Worm (Caenorhabditis elegans) whole organism, L3 larva: ENCODE data around the gene col-149.

Source experiments
- R02D3.7 ChIP-seq: fragments of 150-350 bp; optimal IDR thresholded peaks from 2 replicates; lab custom pipeline; 2014; ENCODE audit warnings: missing biosample characterization, missing genetic modification characterization
- ZK546.5 ChIP-seq: sonication (generic microtip); optimal IDR thresholded peaks from 2 replicates; lab custom pipeline; 2017; ENCODE audit warnings: missing biosample characterization, missing genetic modification characterization
- aly-2 ChIP-seq: fragments of 150-350 bp; optimal IDR thresholded peaks from 2 replicates; lab custom pipeline; 2014; ENCODE audit warnings: missing biosample characterization, missing genetic modification characterization
- ceh-16 ChIP-seq: sonication (generic microtip); optimal IDR thresholded peaks from 2 replicates; lab custom pipeline; 2017; ENCODE audit warnings: missing biosample characterization, missing genetic modification characterization
- ceh-28 ChIP-seq: fragments of 150-350 bp; optimal IDR thresholded peaks from 2 replicates; lab custom pipeline; 2014; ENCODE audit warnings: missing biosample characterization, missing genetic modification reagents, missing genetic modification characterization
- ceh-82 ChIP-seq: fragments of 150-350 bp; optimal IDR thresholded peaks from 2 replicates; lab custom pipeline; 2014; ENCODE audit warnings: missing biosample characterization, missing genetic modification characterization
- ceh-9 ChIP-seq: sonication (generic microtip); optimal IDR thresholded peaks from 2 replicates; lab custom pipeline; 2018; ENCODE audit warnings: missing biosample characterization, missing genetic modification characterization
- daf-12 ChIP-seq: fragments of 150-350 bp; optimal IDR thresholded peaks from 2 replicates; lab custom pipeline; 2014; ENCODE audit warnings: missing biosample characterization, missing genetic modification reagents, missing genetic modification characterization
- egl-27 ChIP-seq: sonication (generic microtip); optimal IDR thresholded peaks from 4 replicates; lab custom pipeline; 2017; ENCODE audit warnings: missing biosample characterization, missing genetic modification reagents, missing genetic modification characterization
- egl-5 ChIP-seq: fragments of 150-350 bp; optimal IDR thresholded peaks from 2 replicates; lab custom pipeline; 2017; ENCODE audit warnings: missing biosample characterization, missing genetic modification reagents, missing genetic modification characterization, inconsistent platforms
- elt-2 ChIP-seq: sonication (generic microtip); optimal IDR thresholded peaks from 2 replicates; lab custom pipeline; 2016; ENCODE audit warnings: missing genetic modification reagents, mild to moderate bottlenecking, missing genetic modification characterization, missing compliant biosample characterization
- elt-3 ChIP-seq, 3 experiments: fragments of 150-350 bp in 1 of 3; sonication (generic microtip) in 2 of 3; optimal IDR thresholded peaks; 2 replicates in 2 of 3; 4 replicates in 1 of 3; lab custom pipeline; 2014 to 2017; ENCODE audit warnings: missing biosample characterization in 3 of 3, missing genetic modification characterization in 3 of 3
- eor-1 ChIP-seq, 2 experiments: fragments of 150-350 bp; optimal IDR thresholded peaks; 2 replicates each; lab custom pipeline; 2014 to 2018; ENCODE audit warnings: missing biosample characterization in 2 of 2, missing genetic modification characterization in 2 of 2
- fkh-10 ChIP-seq: sonication (generic microtip); optimal IDR thresholded peaks from 2 replicates; lab custom pipeline; 2017; ENCODE audit warnings: missing biosample characterization, missing genetic modification reagents, missing genetic modification characterization
- fkh-2 ChIP-seq: fragments of 150-350 bp; optimal IDR thresholded peaks from 2 replicates; lab custom pipeline; 2014; ENCODE audit warnings: missing biosample characterization, missing genetic modification reagents, missing genetic modification characterization
- fos-1 ChIP-seq: fragments of 150-350 bp; optimal IDR thresholded peaks from 2 replicates; lab custom pipeline; 2014; ENCODE audit warnings: missing biosample characterization, missing genetic modification characterization
- hmg-11 ChIP-seq: sonication (generic microtip); optimal IDR thresholded peaks from 2 replicates; lab custom pipeline; 2016; ENCODE audit warnings: missing genetic modification characterization, missing compliant biosample characterization
- jun-1 ChIP-seq: fragments of 150-350 bp; optimal IDR thresholded peaks from 2 replicates; lab custom pipeline; 2014; ENCODE audit warnings: missing biosample characterization, missing genetic modification reagents, missing genetic modification characterization
- lin-15B ChIP-seq: fragments of 150-350 bp; optimal IDR thresholded peaks from 2 replicates; lab custom pipeline; 2014; ENCODE audit warnings: missing biosample characterization, missing genetic modification characterization
- lin-39 ChIP-seq: fragments of 150-350 bp; optimal IDR thresholded peaks from 2 replicates; lab custom pipeline; 2018; ENCODE audit warnings: missing biosample characterization, missing genetic modification reagents, missing genetic modification characterization
- lsy-12 ChIP-seq: sonication (generic microtip); optimal IDR thresholded peaks from 2 replicates; lab custom pipeline; 2016; ENCODE audit warnings: mild to moderate bottlenecking, missing genetic modification characterization, missing compliant biosample characterization
- mdl-1 ChIP-seq: fragments of 150-350 bp; optimal IDR thresholded peaks from 2 replicates; lab custom pipeline; 2014; ENCODE audit warnings: missing biosample characterization, missing genetic modification characterization
- mml-1 ChIP-seq: fragments of 150-350 bp; sonication (generic microtip); optimal IDR thresholded peaks from 3 replicates; lab custom pipeline; 2014; ENCODE audit warnings: missing biosample characterization, missing genetic modification characterization
- nfya-1 ChIP-seq: sonication (generic microtip); optimal IDR thresholded peaks from 2 replicates; lab custom pipeline; 2017; ENCODE audit warnings: missing genetic modification characterization, mild to moderate bottlenecking, missing compliant biosample characterization, antibody characterized with exemption, moderate library complexity; ENCODE audit not compliant: insufficient read depth
- nhr-11 ChIP-seq: fragments of 150-350 bp; optimal IDR thresholded peaks from 2 replicates; lab custom pipeline; 2014; ENCODE audit warnings: missing biosample characterization, missing genetic modification characterization
- nhr-12 ChIP-seq: fragments of 150-350 bp; optimal IDR thresholded peaks from 2 replicates; lab custom pipeline; 2014; ENCODE audit warnings: missing biosample characterization, missing genetic modification characterization
- nhr-23 ChIP-seq: fragments of 150-350 bp; optimal IDR thresholded peaks from 2 replicates; lab custom pipeline; 2014; ENCODE audit warnings: missing biosample characterization, missing genetic modification reagents, missing genetic modification characterization
- nhr-237 ChIP-seq: fragments of 150-350 bp; optimal IDR thresholded peaks from 2 replicates; lab custom pipeline; 2014; ENCODE audit warnings: missing biosample characterization, missing genetic modification characterization
- nhr-25 ChIP-seq: sonication (generic microtip); optimal IDR thresholded peaks from 2 replicates; lab custom pipeline; 2017; ENCODE audit warnings: missing biosample characterization, missing genetic modification characterization
- nhr-28 ChIP-seq: fragments of 150-350 bp; optimal IDR thresholded peaks from 2 replicates; lab custom pipeline; 2014; ENCODE audit warnings: missing biosample characterization, missing genetic modification characterization
- nhr-43 ChIP-seq: sonication (generic microtip); optimal IDR thresholded peaks from 2 replicates; lab custom pipeline; 2016; ENCODE audit warnings: mild to moderate bottlenecking, missing genetic modification characterization, missing compliant biosample characterization; ENCODE audit not compliant: poor library complexity, severe bottlenecking
- nhr-67 ChIP-seq: fragments of 150-350 bp; optimal IDR thresholded peaks from 2 replicates; lab custom pipeline; 2014; ENCODE audit warnings: missing biosample characterization, missing genetic modification characterization
- nhr-76 ChIP-seq: fragments of 150-350 bp; sonication (generic microtip); optimal IDR thresholded peaks from 5 replicates; lab custom pipeline; 2014; ENCODE audit warnings: missing biosample characterization, missing genetic modification characterization
- nhr-77 ChIP-seq: fragments of 150-350 bp; optimal IDR thresholded peaks from 2 replicates; lab custom pipeline; 2014; ENCODE audit warnings: missing biosample characterization, missing genetic modification characterization
- pha-4 ChIP-seq: fragments of 150-350 bp; optimal IDR thresholded peaks from 2 replicates; lab custom pipeline; 2014; ENCODE audit warnings: missing biosample characterization, missing genetic modification reagents, missing genetic modification characterization
- pqm-1 ChIP-seq: fragments of 150-350 bp; optimal IDR thresholded peaks from 2 replicates; lab custom pipeline; 2017; ENCODE audit warnings: missing biosample characterization, missing genetic modification characterization, inconsistent platforms
- sea-2 ChIP-seq: fragments of 150-350 bp; sonication (generic microtip); optimal IDR thresholded peaks from 4 replicates; lab custom pipeline; 2014; ENCODE audit warnings: missing biosample characterization, missing genetic modification reagents, missing genetic modification characterization
- skn-1 ChIP-seq: fragments of 150-350 bp; optimal IDR thresholded peaks from 2 replicates; lab custom pipeline; 2014; ENCODE audit warnings: missing biosample characterization, missing genetic modification characterization
- snpc-4 ChIP-seq: fragments of 150-350 bp; optimal IDR thresholded peaks from 2 replicates; lab custom pipeline; 2014; ENCODE audit warnings: missing biosample characterization, missing genetic modification characterization
- tbx-2 ChIP-seq: sonication (generic microtip); optimal IDR thresholded peaks from 2 replicates; lab custom pipeline; 2016; ENCODE audit warnings: mild to moderate bottlenecking, missing genetic modification characterization, missing compliant biosample characterization
- unc-39 ChIP-seq: sonication (generic microtip); optimal IDR thresholded peaks from 4 replicates; lab custom pipeline; 2017; ENCODE audit warnings: missing biosample characterization, missing genetic modification characterization
- unc-62 ChIP-seq: fragments of 150-350 bp; sonication (generic microtip); optimal IDR thresholded peaks from 4 replicates; lab custom pipeline; 2014; ENCODE audit warnings: missing biosample characterization, missing genetic modification reagents, missing genetic modification characterization
- zag-1 ChIP-seq: fragments of 150-350 bp; optimal IDR thresholded peaks from 2 replicates; lab custom pipeline; 2014; ENCODE audit warnings: missing biosample characterization, missing genetic modification characterization
- ztf-11 ChIP-seq: fragments of 150-350 bp; optimal IDR thresholded peaks from 2 replicates; lab custom pipeline; 2014; ENCODE audit warnings: missing biosample characterization, missing genetic modification characterization
- ztf-4 ChIP-seq: fragments of 150-350 bp; optimal IDR thresholded peaks from 2 replicates; lab custom pipeline; 2014; ENCODE audit warnings: missing biosample characterization, missing genetic modification characterization

Gene col-149

ce11 chrV:10280112-10280511, 12.6 kb downstream of the col-149 start:
- no peak for TF ChIP-seq ceh-28
- TF ChIP-seq ceh-16 = no peak
- peak; percentile 23 for TF ChIP-seq fos-1 (tag; lab: Kevin White, UChicago)
- no peak for TF ChIP-seq nhr-23 (tag; lab: Kevin White, UChicago)
- TF ChIP-seq sea-2 = no peak
- no peak for TF ChIP-seq nhr-67 (tag; lab: Kevin White, UChicago)
- no peak for TF ChIP-seq nhr-11 (tag; lab: Kevin White, UChicago)
- no peak for TF ChIP-seq skn-1 (tag; lab: Kevin White, UChicago)
- TF ChIP-seq nfya-1 = no peak
- TF ChIP-seq ztf-4 = no peak
- TF ChIP-seq zag-1 = no peak
- TF ChIP-seq nhr-43 = no peak
- no peak for TF ChIP-seq R02D3.7 (tag; lab: Kevin White, UChicago)
- TF ChIP-seq lin-39 (tag; lab: Kevin White, UChicago) = no peak
- TF ChIP-seq lin-15B (tag; lab: Kevin White, UChicago) = no peak
- TF ChIP-seq fkh-10 (GFP tag; lab: Kevin White, UChicago) = no peak
- no peak for TF ChIP-seq nhr-77 (tag; lab: Kevin White, UChicago)
- TF ChIP-seq nhr-25 = no peak
- no peak for TF ChIP-seq ZK546.5 (tag; lab: Kevin White, UChicago)
- no peak for TF ChIP-seq nhr-28 (tag; lab: Kevin White, UChicago)
- TF ChIP-seq unc-62 (GFP tag; lab: Kevin White, UChicago) = no peak
- no peak for TF ChIP-seq nhr-12 (tag; lab: Kevin White, UChicago)
- no peak for TF ChIP-seq aly-2 (tag; lab: Kevin White, UChicago)
- TF ChIP-seq egl-27 (tag; lab: Kevin White, UChicago) = no peak
- no peak for TF ChIP-seq ceh-9
- TF ChIP-seq mml-1 (tag; lab: Kevin White, UChicago) = no peak
- peak; percentile 89 for TF ChIP-seq elt-2
- no peak for TF ChIP-seq nhr-237
- peak; percentile 34 for TF ChIP-seq pha-4 (tag; lab: Kevin White, UChicago)
- no peak for TF ChIP-seq daf-12 (tag; lab: Kevin White, UChicago)
- TF ChIP-seq elt-3 (tag; optimal IDR thresholded peaks at IDR 0.05; lab: Kevin White, UChicago) = no peak
- no peak for TF ChIP-seq nhr-76
- TF ChIP-seq mdl-1 (tag; lab: Kevin White, UChicago) = no peak
- TF ChIP-seq eor-1 (tag; optimal IDR thresholded peaks at IDR 0.05; lab: Kevin White, UChicago) = no peak
- no peak for TF ChIP-seq tbx-2 (tag; lab: Kevin White, UChicago)
- no peak for TF ChIP-seq lsy-12 (tag; lab: Kevin White, UChicago)
- no peak for TF ChIP-seq unc-39
- TF ChIP-seq jun-1 (tag; lab: Kevin White, UChicago) = peak; percentile 37
- TF ChIP-seq pqm-1 (tag; lab: Kevin White, UChicago) = peak; percentile 85

- TF ChIP-seq fkh-2 (tag; lab: Kevin White, UChicago) (no peak), pqm-1 (tag; lab: Kevin White, UChicago) (peak; percentile 83), elt-2 (peak; percentile 87), unc-39 (no peak), aly-2 (tag; lab: Kevin White, UChicago) (no peak)
Measured at ce11 chrV:10277579-10277978, 15.1 kb downstream of the col-149 start, which contains the start of gene lys-1. lys-1 (plus strand) TSS chrV:10277904.

ce11 chrV:10276038-10276437, 16.6 kb downstream of the col-149 start:
- no peak for TF ChIP-seq fos-1 (tag; lab: Kevin White, UChicago)
- TF ChIP-seq ceh-28 = no peak
- TF ChIP-seq unc-39 = no peak
- no peak for TF ChIP-seq ztf-4
- no peak for TF ChIP-seq ceh-16
- TF ChIP-seq nhr-28 (tag; lab: Kevin White, UChicago) = no peak

- TF ChIP-seq nhr-77 (tag; lab: Kevin White, UChicago) = no peak
- TF ChIP-seq hmg-11 = peak; percentile 4
- TF ChIP-seq snpc-4 (tag; lab: Kevin White, UChicago) = peak; percentile 68
- no peak for TF ChIP-seq ztf-11 (tag; lab: Kevin White, UChicago)
- TF ChIP-seq mdl-1 (tag; lab: Kevin White, UChicago) = no peak
- no peak for TF ChIP-seq R02D3.7 (tag; lab: Kevin White, UChicago)
- no peak for TF ChIP-seq ceh-82 (tag; lab: Kevin White, UChicago)
- TF ChIP-seq lin-39 (tag; lab: Kevin White, UChicago) = peak; percentile 42
- TF ChIP-seq nfya-1 = peak; percentile 20
- TF ChIP-seq egl-5 (tag; lab: Kevin White, UChicago) = peak; percentile 46
Measured at ce11 chrV:10275619-10276018, 17.1 kb downstream of the col-149 start, which contains the start of gene Y22F5A.11. Y22F5A.11 (minus strand) TSS chrV:10275646.
